Fruit fly (Drosophila melanogaster): Measurements from ENCODE around the gene CG4119.

CG4119 gene

DNA sequence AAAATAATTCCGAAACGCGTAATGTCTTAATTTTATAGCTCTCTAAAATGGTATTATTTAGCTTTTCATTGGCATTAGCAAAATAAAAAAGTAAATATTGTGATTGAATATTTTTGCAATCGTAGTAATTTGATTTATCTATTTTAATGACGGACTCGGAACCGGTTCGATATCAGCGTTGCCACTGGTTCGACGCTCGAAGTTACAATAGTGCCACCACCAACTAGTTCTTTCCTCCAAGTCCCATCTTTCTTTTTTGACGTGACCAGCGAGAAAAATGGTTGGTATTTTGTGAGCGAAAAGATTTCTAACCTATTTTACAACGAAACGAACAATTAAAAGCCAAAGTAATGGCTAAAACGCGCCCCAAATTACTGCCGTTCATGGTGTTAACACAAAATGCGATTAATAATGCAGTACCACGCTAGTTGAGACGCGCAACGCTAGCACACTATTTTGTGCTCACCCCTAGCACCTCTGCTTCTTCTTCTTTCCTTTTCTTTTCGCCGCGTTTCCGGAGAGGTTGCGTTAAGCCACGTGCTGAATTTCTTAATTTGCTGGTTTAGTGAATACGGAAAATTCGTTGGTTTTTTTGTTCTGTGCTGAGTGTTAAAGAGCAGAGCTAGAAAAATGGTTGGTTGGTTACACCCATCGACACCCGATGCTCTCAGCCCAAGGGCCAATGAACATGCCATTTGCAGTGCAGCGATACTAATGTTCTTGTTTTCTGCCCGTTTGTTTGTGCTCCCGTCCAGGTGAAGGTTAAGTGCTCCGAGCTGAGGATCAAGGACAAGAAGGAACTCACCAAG, 6.6 kb downstream of the CG4119 start, which contains the start of gene RpL35 (continued):
- TF ChIP-seq vfl (GFP tag; optimal IDR thresholded peaks at IDR 0.05): peak; percentile 11
- TF ChIP-seq z (GFP tag; IDR thresholded peaks at IDR 0.05): no peak
- TF ChIP-seq schlank (tag; optimal IDR thresholded peaks at IDR 0.05): peak; percentile 58
- TF ChIP-seq CG6272 (GFP tag; IDR thresholded peaks at IDR 0.05): no peak
- peak; percentile 35 for TF ChIP-seq Myb (GFP tag; optimal IDR thresholded peaks at IDR 0.05)
- peak; percentile 47; the same call in 1 of the 3 replicates for TF ChIP-seq CG34422 (GFP tag; IDR thresholded peaks at IDR 0.05)
- TF ChIP-seq Ravus (GFP tag; IDR thresholded peaks at IDR 0.05): no peak
- peak; percentile 45 for TF ChIP-seq CG9609 (GFP tag; optimal IDR thresholded peaks at IDR 0.05)
- TF ChIP-seq Nf-YA (GFP tag; IDR thresholded peaks at IDR 0.05): no peak
- peak; percentile 45 for TF ChIP-seq Fer3 (tag; optimal IDR thresholded peaks at IDR 0.05)
- TF ChIP-seq yki (optimal IDR thresholded peaks at IDR 0.05): no peak
- TF ChIP-seq CG9797 (GFP tag; optimal IDR thresholded peaks at IDR 0.05): peak; percentile 46
- peak; percentile 24 for TF ChIP-seq Jarid2 (GFP tag; optimal IDR thresholded peaks at IDR 0.05)
- TF ChIP-seq pb (GFP tag; optimal IDR thresholded peaks at IDR 0.05): no peak
- TF ChIP-seq CG2199 (GFP tag; IDR thresholded peaks at IDR 0.05): no peak
- TF ChIP-seq chm (GFP tag; IDR thresholded peaks at IDR 0.05): no peak
- TF ChIP-seq CG15479 (GFP tag; optimal IDR thresholded peaks at IDR 0.05): no peak
- TF ChIP-seq fd102C (GFP tag; optimal IDR thresholded peaks at IDR 0.05): no peak
- TF ChIP-seq dmrt11E (tag; optimal IDR thresholded peaks at IDR 0.05): no peak
- no peak for TF ChIP-seq ftz-f1 (GFP tag; optimal IDR thresholded peaks at IDR 0.05)
- no peak for TF ChIP-seq hb (GFP tag; IDR thresholded peaks at IDR 0.05; ENCODE audit: partially characterized antibody)
- peak; percentile 49 for TF ChIP-seq CG7839 (tag; optimal IDR thresholded peaks at IDR 0.05)
- no peak for TF ChIP-seq CG9215 (GFP tag; IDR thresholded peaks at IDR 0.05)
- peak; percentile 53; the same call in 1 of the 2 replicates for TF ChIP-seq CG13287 (GFP tag; IDR thresholded peaks at IDR 0.05; ENCODE audit: partially characterized antibody)
- TF ChIP-seq fd3F (GFP tag; optimal IDR thresholded peaks at IDR 0.05): no peak
- no peak for TF ChIP-seq Tbp (GFP tag; optimal IDR thresholded peaks at IDR 0.05)
- TF ChIP-seq CG15011 (GFP tag; optimal IDR thresholded peaks at IDR 0.05): no peak
- TF ChIP-seq Pdp1 (GFP tag; optimal IDR thresholded peaks at IDR 0.05): peak; percentile 24 to 36
- no peak for TF ChIP-seq crc (GFP tag; optimal IDR thresholded peaks at IDR 0.05)
- TF ChIP-seq crp (GFP tag; optimal IDR thresholded peaks at IDR 0.05): no peak
- peak; percentile 46; the same call in 1 of the 2 replicates for TF ChIP-seq inv (GFP tag; IDR thresholded peaks at IDR 0.05; ENCODE audit: partially characterized antibody)
- TF ChIP-seq kni (GFP tag; optimal IDR thresholded peaks at IDR 0.05): peak; percentile 68
- no peak for TF ChIP-seq CG11504 (tag; optimal IDR thresholded peaks at IDR 0.05)
- no peak for TF ChIP-seq H15 (GFP tag; IDR thresholded peaks at IDR 0.05)
- TF ChIP-seq pfk (GFP tag; optimal IDR thresholded peaks at IDR 0.05): peak; percentile 51
- peak; percentile 33 for TF ChIP-seq Dip3 (GFP tag; optimal IDR thresholded peaks at IDR 0.05)
- peak; percentile 19 for TF ChIP-seq CG17912 (GFP tag; optimal IDR thresholded peaks at IDR 0.05)
- no peak for TF ChIP-seq zf30C (GFP tag; optimal IDR thresholded peaks at IDR 0.05)
- TF ChIP-seq Optix (GFP tag; IDR thresholded peaks at IDR 0.05): no peak
- TF ChIP-seq CG4707 (GFP tag; optimal IDR thresholded peaks at IDR 0.05): no peak
- no peak for TF ChIP-seq btn (GFP tag; optimal IDR thresholded peaks at IDR 0.05)
- TF ChIP-seq cg (GFP tag; optimal IDR thresholded peaks at IDR 0.05): no peak
- no peak for TF ChIP-seq CG5953 (GFP tag; IDR thresholded peaks at IDR 0.05)
- TF ChIP-seq C15 (GFP tag; IDR thresholded peaks at IDR 0.05): no peak
- no peak for TF ChIP-seq Atf-2 (GFP tag; optimal IDR thresholded peaks at IDR 0.05)
- TF ChIP-seq Oaz (GFP tag; IDR thresholded peaks at IDR 0.05): no peak
- no peak for TF ChIP-seq Doc2 (GFP tag; IDR thresholded peaks at IDR 0.05)
- TF ChIP-seq CG13424 (tag; optimal IDR thresholded peaks at IDR 0.05): peak; percentile 9
- TF ChIP-seq sqz (GFP tag; optimal IDR thresholded peaks at IDR 0.05): peak; percentile 36

All from whole organism, embryonic.